Fruit fly (Drosophila melanogaster) whole organism, embryonic: ENCODE measurements around the gene fbl.

Experiments used
- Atf6 ChIP-seq: fragments of 200-800 bp; sonication (Bioruptor generic); IDR thresholded peaks from 2 replicates; pipeline ENCODE4 v1.3.6; 2022; ENCODE audit warnings: missing biosample characterization, missing genetic modification characterization
- CG10431 ChIP-seq: fragments of 200-800 bp; sonication (Bioruptor generic); optimal IDR thresholded peaks from 3 replicates; lab custom pipeline; 2018; ENCODE audit warnings: missing biosample characterization, mild to moderate bottlenecking, missing genetic modification characterization
- CG10959 ChIP-seq: fragments of 200-800 bp; sonication (Bioruptor generic); IDR thresholded peaks from 2 replicates; pipeline ENCODE4 v1.3.6; 2022; ENCODE audit warnings: missing biosample characterization, missing genetic modification characterization
- CG12071 ChIP-seq: fragments of 200-800 bp; sonication (Bioruptor generic); optimal IDR thresholded peaks from 3 replicates; lab custom pipeline; 2018; ENCODE audit warnings: missing biosample characterization, mild to moderate bottlenecking, missing genetic modification characterization
- CG1233 ChIP-seq: fragments of 200-800 bp; sonication (Bioruptor generic); optimal IDR thresholded peaks from 4 replicates; lab custom pipeline; 2018; ENCODE audit warnings: missing biosample characterization, mild to moderate bottlenecking, missing genetic modification characterization
- CG12769 ChIP-seq: fragments of 200-800 bp; sonication (Bioruptor generic); optimal IDR thresholded peaks from 2 replicates; lab custom pipeline; 2019; ENCODE audit warnings: missing biosample characterization, mild to moderate bottlenecking, missing genetic modification characterization, moderate library complexity
- CG16779 ChIP-seq: fragments of 200-800 bp; sonication (Bioruptor generic); IDR thresholded peaks from 2 replicates; pipeline ENCODE4 v1.3.6; 2022; ENCODE audit warnings: missing biosample characterization, missing genetic modification characterization
- CG16863 ChIP-seq: fragments of 200-800 bp; sonication (Bioruptor generic); optimal IDR thresholded peaks from 3 replicates; lab custom pipeline; 2016; ENCODE audit warnings: missing biosample characterization, missing genetic modification characterization
- CG18599 ChIP-seq: fragments of 200-800 bp; sonication (Bioruptor generic); optimal IDR thresholded peaks from 3 replicates; lab custom pipeline; 2017; ENCODE audit warnings: missing biosample characterization, missing genetic modification characterization, mild to moderate bottlenecking, moderate library complexity, missing genetic modification reagents
- CG2116 ChIP-seq: fragments of 200-800 bp; sonication (Bioruptor generic); optimal IDR thresholded peaks from 3 replicates; lab custom pipeline; 2018; ENCODE audit warnings: missing biosample characterization, mild to moderate bottlenecking, missing genetic modification characterization
- CG2889 ChIP-seq: fragments of 200-800 bp; sonication (Bioruptor generic); IDR thresholded peaks from 3 replicates; pipeline ENCODE4 v1.3.6; 2022; ENCODE audit warnings: missing biosample characterization, missing genetic modification characterization
- CG31365 ChIP-seq: fragments of 200-800 bp; sonication (Bioruptor generic); optimal IDR thresholded peaks from 2 replicates; lab custom pipeline; 2018; ENCODE audit warnings: missing biosample characterization, mild to moderate bottlenecking, missing genetic modification characterization
- CG3163 ChIP-seq: fragments of 200-800 bp; sonication (Bioruptor generic); optimal IDR thresholded peaks from 3 replicates; lab custom pipeline; 2016; ENCODE audit warnings: missing biosample characterization, missing genetic modification characterization
- CG33557 ChIP-seq: fragments of 200-800 bp; sonication (Bioruptor generic); optimal IDR thresholded peaks from 2 replicates; lab custom pipeline; 2019; ENCODE audit warnings: missing biosample characterization, mild to moderate bottlenecking, missing genetic modification characterization, moderate library complexity
- CG4820 ChIP-seq: fragments of 200-800 bp; sonication (Bioruptor generic); optimal IDR thresholded peaks from 3 replicates; lab custom pipeline; 2016; ENCODE audit warnings: missing biosample characterization, missing genetic modification characterization
- CG5953 ChIP-seq: fragments of 200-800 bp; sonication (Bioruptor generic); IDR thresholded peaks from 2 replicates; pipeline ENCODE4 v1.3.6; 2022; ENCODE audit warnings: missing biosample characterization, missing genetic modification characterization
- CG6254 ChIP-seq: fragments of 200-800 bp; sonication (Bioruptor generic); optimal IDR thresholded peaks from 3 replicates; lab custom pipeline; 2017; ENCODE audit warnings: mild to moderate bottlenecking, missing biosample characterization, missing genetic modification reagents, missing genetic modification characterization
- CG6272 ChIP-seq: fragments of 200-800 bp; sonication (Bioruptor generic); IDR thresholded peaks from 2 replicates; pipeline ENCODE4 v1.3.6; 2022; ENCODE audit warnings: missing biosample characterization, missing genetic modification characterization
- CG8388 ChIP-seq: fragments of 200-800 bp; sonication (Bioruptor generic); optimal IDR thresholded peaks from 2 replicates; lab custom pipeline; 2019; ENCODE audit warnings: missing biosample characterization, mild to moderate bottlenecking, missing genetic modification characterization, moderate library complexity
- CG9437 ChIP-seq: fragments of 200-800 bp; sonication (Bioruptor generic); optimal IDR thresholded peaks from 2 replicates; lab custom pipeline; 2018; ENCODE audit warnings: missing biosample characterization, mild to moderate bottlenecking, missing genetic modification characterization
- CG9932 ChIP-seq: fragments of 200-800 bp; sonication (Bioruptor generic); IDR thresholded peaks from 2 replicates; pipeline ENCODE4 v1.3.6; 2022; ENCODE audit warnings: missing biosample characterization, missing genetic modification characterization
- D ChIP-seq, 2 experiments: fragments of 200-800 bp in 1 of 2; fragments of >200 bp in 1 of 2; sonication (Bioruptor generic) in 1 of 2; optimal IDR thresholded peaks; 2 replicates in 1 of 2; 3 replicates in 1 of 2; lab custom pipeline; 2017; ENCODE audit warnings: mild to moderate bottlenecking in 1 of 2, missing biosample characterization in 1 of 2, missing genetic modification characterization in 1 of 2, missing genetic modification reagents in 1 of 2
- D19A ChIP-seq: fragments of 200-800 bp; optimal IDR thresholded peaks from 3 replicates; lab custom pipeline; 2019; ENCODE audit warnings: missing biosample characterization, mild to moderate bottlenecking, missing genetic modification characterization, moderate library complexity
- D19B ChIP-seq: fragments of 200-800 bp; sonication (Bioruptor generic); optimal IDR thresholded peaks from 2 replicates; lab custom pipeline; 2017; ENCODE audit warnings: missing biosample characterization, mild to moderate bottlenecking, missing genetic modification characterization
- Jarid2 ChIP-seq: fragments of 200-800 bp; sonication (Bioruptor generic); optimal IDR thresholded peaks from 3 replicates; lab custom pipeline; 2017; ENCODE audit warnings: mild to moderate bottlenecking, missing biosample characterization, missing genetic modification reagents, missing genetic modification characterization
- NC2β ChIP-seq: fragments of 200-800 bp; sonication (Bioruptor generic); optimal IDR thresholded peaks from 2 replicates; lab custom pipeline; 2016; ENCODE audit warnings: missing biosample characterization, missing genetic modification characterization
- Poxn ChIP-seq: fragments of 200-800 bp; sonication (Bioruptor generic); IDR thresholded peaks from 2 replicates; pipeline ENCODE4 v1.3.6; 2022; ENCODE audit warnings: missing biosample characterization, missing genetic modification characterization
- Ptx1 ChIP-seq: fragments of 200-800 bp; sonication (Bioruptor generic); IDR thresholded peaks from 2 replicates; pipeline ENCODE4 v1.3.6; 2022; ENCODE audit warnings: missing biosample characterization, missing genetic modification characterization
- Ssrp ChIP-seq: fragments of 200-800 bp; sonication (Bioruptor generic); optimal IDR thresholded peaks from 2 replicates; lab custom pipeline; 2018; ENCODE audit warnings: missing biosample characterization, mild to moderate bottlenecking, missing genetic modification characterization, moderate library complexity
- ap ChIP-seq: fragments of 200-800 bp; sonication (Bioruptor generic); IDR thresholded peaks from 2 replicates; pipeline ENCODE4 v1.3.6; 2022; ENCODE audit warnings: missing biosample characterization, missing genetic modification characterization
- bbx ChIP-seq: fragments of 200-800 bp; sonication (Bioruptor generic); IDR thresholded peaks from 2 replicates; pipeline ENCODE4 v1.3.6; 2022; ENCODE audit warnings: missing biosample characterization, missing genetic modification characterization; ENCODE audit not compliant: partially characterized antibody
- chm ChIP-seq: fragments of 200-800 bp; sonication (Bioruptor generic); IDR thresholded peaks from 2 replicates; pipeline ENCODE4 v1.3.6; 2022; ENCODE audit warnings: missing biosample characterization, missing genetic modification characterization
- exex ChIP-seq: fragments of 200-800 bp; sonication (Bioruptor generic); optimal IDR thresholded peaks from 4 replicates; lab custom pipeline; 2018; ENCODE audit warnings: missing biosample characterization, mild to moderate bottlenecking, missing genetic modification characterization, moderate library complexity
- gcm ChIP-seq: fragments of 200-800 bp; sonication (Bioruptor generic); optimal IDR thresholded peaks from 2 replicates; lab custom pipeline; 2019; ENCODE audit warnings: missing biosample characterization, mild to moderate bottlenecking, missing genetic modification characterization, moderate library complexity
- gem ChIP-seq: fragments of 200-800 bp; sonication (Bioruptor generic); optimal IDR thresholded peaks from 2 replicates; lab custom pipeline; 2019; ENCODE audit warnings: missing biosample characterization, mild to moderate bottlenecking, missing genetic modification characterization, moderate library complexity
- jumu ChIP-seq: fragments of 200-800 bp; sonication (Bioruptor generic); optimal IDR thresholded peaks from 3 replicates; lab custom pipeline; 2016; ENCODE audit warnings: missing biosample characterization, missing genetic modification characterization
- lola ChIP-seq, 3 experiments: fragments of >200 bp in 2 of 3; fragments of 200-800 bp in 1 of 3; sonication (Bioruptor generic) in 1 of 3; optimal IDR thresholded peaks; 2 replicates each; lab custom pipeline; 2017 to 2019; ENCODE audit warnings: missing biosample characterization in 3 of 3, missing genetic modification characterization in 3 of 3, mild to moderate bottlenecking in 1 of 3, moderate library complexity in 1 of 3
- pan ChIP-seq, 4 experiments: fragments of >200 bp in 3 of 4; fragments of 200-800 bp in 1 of 4; sonication (Bioruptor generic) in 1 of 4; optimal IDR thresholded peaks in 3 of 4; IDR thresholded peaks in 1 of 4; 2 replicates each; pipeline versions ENCODE4 v1.3.6 to Lab custom; 2017 to 2022; ENCODE audit warnings: missing biosample characterization in 2 of 4, missing genetic modification characterization in 2 of 4, mixed read lengths in 1 of 4
- pzg ChIP-seq: fragments of 200-800 bp; sonication (Bioruptor generic); optimal IDR thresholded peaks from 3 replicates; lab custom pipeline; 2018; ENCODE audit warnings: missing biosample characterization, mild to moderate bottlenecking, missing genetic modification characterization, moderate library complexity
- rib ChIP-seq: fragments of 200-800 bp; sonication (Bioruptor generic); IDR thresholded peaks from 2 replicates; pipeline ENCODE4 v1.3.6; 2022; ENCODE audit warnings: missing biosample characterization, missing genetic modification characterization
- ro ChIP-seq: fragments of 200-800 bp; sonication (Bioruptor generic); IDR thresholded peaks from 2 replicates; pipeline ENCODE4 v1.3.6; 2022; ENCODE audit warnings: missing biosample characterization, missing genetic modification characterization
- run ChIP-seq: fragments of 200-800 bp; sonication (Bioruptor generic); optimal IDR thresholded peaks from 3 replicates; lab custom pipeline; 2018; ENCODE audit warnings: missing biosample characterization, mild to moderate bottlenecking, missing genetic modification characterization
- tna ChIP-seq: fragments of 200-800 bp; sonication (Bioruptor generic); IDR thresholded peaks from 2 replicates; pipeline ENCODE4 v1.3.6; 2022; ENCODE audit warnings: missing biosample characterization, missing genetic modification characterization; ENCODE audit not compliant: partially characterized antibody
- ttk ChIP-seq: fragments of 200-800 bp; sonication (Bioruptor generic); IDR thresholded peaks from 2 replicates; pipeline ENCODE4 v2.1.2; 2022; ENCODE audit warnings: missing biosample characterization, missing genetic modification characterization
- tx ChIP-seq: fragments of 200-800 bp; sonication (Bioruptor generic); optimal IDR thresholded peaks from 2 replicates; lab custom pipeline; 2016; ENCODE audit warnings: missing biosample characterization, missing genetic modification characterization
- vfl ChIP-seq: fragments of 200-800 bp; sonication (Bioruptor generic); optimal IDR thresholded peaks from 2 replicates; lab custom pipeline; 2016; ENCODE audit warnings: missing biosample characterization, missing genetic modification characterization
- zen2 ChIP-seq: fragments of 200-800 bp; sonication (Bioruptor generic); IDR thresholded peaks from 3 replicates; pipeline ENCODE4 v1.3.6; 2022; ENCODE audit warnings: missing biosample characterization, missing genetic modification characterization; ENCODE audit not compliant: partially characterized antibody

fbl gene

dm6 chr3L:20401026-20401912 lies 17.0 kb downstream of the fbl start, which contains the start of gene trbl (continued):
- TF ChIP-seq ttk (GFP tag; lab: Robert Waterston, UW): no peak
- no peak; the same call in 2 of the 3 replicates for TF ChIP-seq zen2
- TF ChIP-seq CG12071 (GFP tag; lab: Kevin White, UChicago): peak; percentile 58
- TF ChIP-seq bbx (GFP tag; lab: Robert Waterston, UW): peak; percentile 96
- no peak; the same call in 1 of the 2 replicates for TF ChIP-seq tna (GFP tag; lab: Robert Waterston, UW)
- TF ChIP-seq gcm: peak; percentile 80
- no peak for TF ChIP-seq CG16779 (GFP tag; lab: Robert Waterston, UW)
- TF ChIP-seq vfl (GFP tag; lab: Kevin White, UChicago): no peak
- no peak for TF ChIP-seq CG16863 (GFP tag; lab: Kevin White, UChicago)
- TF ChIP-seq run: peak; percentile 45
- TF ChIP-seq CG6254 (GFP tag; lab: Kevin White, UChicago): no peak
- TF ChIP-seq Poxn: no peak
- TF ChIP-seq CG9932: no peak
- TF ChIP-seq CG6272: no peak
- TF ChIP-seq pzg: peak; percentile 20
- TF ChIP-seq ap: no peak
- TF ChIP-seq CG2889 (GFP tag; lab: Robert Waterston, UW): no peak
- no peak for TF ChIP-seq tx (GFP tag; lab: Kevin White, UChicago)
- no peak for TF ChIP-seq CG18599 (GFP tag; lab: Kevin White, UChicago)
- TF ChIP-seq ro (GFP tag; lab: Robert Waterston, UW): no peak
- TF ChIP-seq CG4820 (GFP tag; lab: Kevin White, UChicago): no peak
- peak; percentile 40 for TF ChIP-seq CG12769 (tag; lab: Kevin White, UChicago)
- TF ChIP-seq CG3163 (GFP tag; lab: Kevin White, UChicago): peak; percentile 99
- TF ChIP-seq D19B (GFP tag; lab: Kevin White, UChicago): no peak
- TF ChIP-seq jumu (GFP tag; lab: Kevin White, UChicago): no peak
- TF ChIP-seq Ssrp (tag; lab: Kevin White, UChicago): no peak
- peak; percentile 77 for TF ChIP-seq exex
- TF ChIP-seq D (optimal IDR thresholded peaks at IDR 0.05; lab: Kevin White, UChicago): peak; percentile 22
- TF ChIP-seq D (GFP tag; optimal IDR thresholded peaks at IDR 0.05; lab: Kevin White, UChicago): no peak
- peak; percentile 59; the same call in 1 of the 2 replicates for TF ChIP-seq rib (GFP tag; lab: Robert Waterston, UW)
- no peak for TF ChIP-seq CG33557 (GFP tag; lab: Kevin White, UChicago)
- peak; percentile 56 for TF ChIP-seq CG10431 (GFP tag; lab: Kevin White, UChicago)
- no peak for TF ChIP-seq CG10959 (GFP tag; lab: Robert Waterston, UW)
- TF ChIP-seq chm (GFP tag; lab: Robert Waterston, UW): peak; percentile 85
- TF ChIP-seq CG31365 (tag; lab: Kevin White, UChicago): peak; percentile 71
- TF ChIP-seq Jarid2 (GFP tag; lab: Kevin White, UChicago): peak; percentile 80
- TF ChIP-seq NC2β (GFP tag; lab: Kevin White, UChicago): peak; percentile 13
- TF ChIP-seq Ptx1 (GFP tag; lab: Robert Waterston, UW): no peak
- TF ChIP-seq CG2116 (GFP tag; lab: Kevin White, UChicago): peak; percentile 73
- no peak for TF ChIP-seq CG5953
- peak; percentile 47 for TF ChIP-seq CG9437 (GFP tag; lab: Kevin White, UChicago)
- peak; percentile 51 for TF ChIP-seq Atf6
- no peak for TF ChIP-seq pan (optimal IDR thresholded peaks at IDR 0.05; lab: Kevin White, UChicago)
- no peak for TF ChIP-seq pan (GFP tag; optimal IDR thresholded peaks at IDR 0.05 in 1 of 2, IDR thresholded peaks at IDR 0.05 in 1 of 2)
- TF ChIP-seq CG8388 (GFP tag; lab: Kevin White, UChicago): no peak
- peak; percentile 26 for TF ChIP-seq D19A (tag; lab: Kevin White, UChicago)
- TF ChIP-seq CG1233 (GFP tag; lab: Kevin White, UChicago): no peak
- TF ChIP-seq gem (tag; lab: Kevin White, UChicago): no peak
- TF ChIP-seq lola (GFP tag; optimal IDR thresholded peaks at IDR 0.05; lab: Kevin White, UChicago): no peak
